Worm (Caenorhabditis elegans): ENCODE measurements around the gene nspc-1.

- TF ChIP-seq ama-1 (optimal IDR thresholded peaks at IDR 0.05), result no peak
- no peak for TF ChIP-seq F13C5.2 (tag; optimal IDR thresholded peaks at IDR 0.05)
- no peak for TF ChIP-seq flt-1 (GFP tag; IDR thresholded peaks at IDR 0.05)
- TF ChIP-seq scrt-1 (GFP tag; IDR thresholded peaks at IDR 0.05), result no peak
Measured at ce11 chrX:8581447-8581846, 46.5 kb upstream of the nspc-1 start, which contains the start of gene F18E9.8.
